Worm (Caenorhabditis elegans) whole organism, young adult: ENCODE data around the gene pps-1.

Experiments used
- B0261.1 ChIP-seq: sonication (generic microtip); optimal IDR thresholded peaks from 2 replicates; lab custom pipeline; 2016; ENCODE audit warnings: mild to moderate bottlenecking, missing genetic modification characterization, moderate library complexity, missing compliant biosample characterization
- C06A6.2 ChIP-seq: fragments of 200-800 bp; sonication (Bioruptor generic); conservative IDR thresholded peaks from 2 replicates; pipeline ENCODE4 v1.3.6; 2022; ENCODE audit warnings: missing genetic modification characterization, missing compliant biosample characterization
- F23B12.7 ChIP-seq: sonication (generic microtip); optimal IDR thresholded peaks from 2 replicates; lab custom pipeline; 2017; ENCODE audit warnings: missing genetic modification characterization, mild to moderate bottlenecking, missing compliant biosample characterization, antibody characterized with exemption, moderate library complexity; ENCODE audit not compliant: insufficient read depth
- F57A8.1 ChIP-seq: fragments of 200-800 bp; sonication (Bioruptor generic); optimal IDR thresholded peaks from 2 replicates; lab custom pipeline; 2018; ENCODE audit warnings: mild to moderate bottlenecking, missing genetic modification characterization, moderate library complexity, missing compliant biosample characterization
- ZK185.1 ChIP-seq: sonication (generic microtip); optimal IDR thresholded peaks from 2 replicates; lab custom pipeline; 2016; ENCODE audit warnings: mild to moderate bottlenecking, missing genetic modification characterization, missing compliant biosample characterization; ENCODE audit not compliant: poor library complexity, severe bottlenecking
- atf-7 ChIP-seq: sonication (generic microtip); optimal IDR thresholded peaks from 2 replicates; lab custom pipeline; 2017; ENCODE audit warnings: mild to moderate bottlenecking, missing genetic modification characterization, missing compliant biosample characterization
- attf-5 ChIP-seq: fragments of 200-800 bp; sonication (Bioruptor generic); optimal IDR thresholded peaks from 2 replicates; lab custom pipeline; 2018; ENCODE audit warnings: mild to moderate bottlenecking, missing genetic modification characterization, missing compliant biosample characterization
- attf-6 ChIP-seq: fragments of 200-800 bp; sonication (Bioruptor generic); IDR thresholded peaks from 2 replicates; pipeline ENCODE4 v1.3.6; 2022; ENCODE audit warnings: missing genetic modification reagents, missing genetic modification characterization, missing compliant biosample characterization
- ceh-27 ChIP-seq: fragments of 200-800 bp; sonication (Bioruptor generic); optimal IDR thresholded peaks from 2 replicates; lab custom pipeline; 2018; ENCODE audit warnings: mild to moderate bottlenecking, missing genetic modification characterization, moderate library complexity, missing compliant biosample characterization
- chd-7 ChIP-seq: sonication (generic microtip); optimal IDR thresholded peaks from 2 replicates; lab custom pipeline; 2016; ENCODE audit warnings: mild to moderate bottlenecking, missing genetic modification characterization, moderate library complexity, missing compliant biosample characterization
- egrh-3 ChIP-seq: fragments of 200-800 bp; sonication (Bioruptor generic); IDR thresholded peaks from 2 replicates; pipeline ENCODE4 v1.3.6; 2022; ENCODE audit warnings: missing genetic modification reagents, missing genetic modification characterization, missing compliant biosample characterization
- lin-35 ChIP-seq, 3 experiments: fragments of 150-350 bp in 2 of 3; sonication (generic microtip) in 1 of 3; optimal IDR thresholded peaks; 2 replicates each; lab custom pipeline; 2014 to 2018; ENCODE audit warnings: missing biosample characterization in 3 of 3, missing genetic modification characterization in 3 of 3, missing genetic modification reagents in 3 of 3
- lin-54 ChIP-seq: fragments of 200-800 bp; sonication (Bioruptor generic); optimal IDR thresholded peaks from 2 replicates; lab custom pipeline; 2018; ENCODE audit warnings: mild to moderate bottlenecking, missing genetic modification characterization, missing compliant biosample characterization
- lsl-1 ChIP-seq: fragments of 200-800 bp; sonication (Bioruptor generic); optimal IDR thresholded peaks from 2 replicates; lab custom pipeline; 2018; ENCODE audit warnings: mild to moderate bottlenecking, missing genetic modification characterization, moderate library complexity, missing compliant biosample characterization
- madf-10 ChIP-seq: sonication (generic microtip); optimal IDR thresholded peaks from 2 replicates; lab custom pipeline; 2016; ENCODE audit warnings: mild to moderate bottlenecking, missing genetic modification characterization, missing compliant biosample characterization
- madf-3 ChIP-seq: fragments of 200-800 bp; sonication (Bioruptor generic); IDR thresholded peaks from 2 replicates; pipeline ENCODE4 v1.3.6; 2022; ENCODE audit warnings: missing genetic modification reagents, missing genetic modification characterization, missing compliant biosample characterization
- mcd-1 ChIP-seq: fragments of 200-800 bp; sonication (Bioruptor generic); IDR thresholded peaks from 2 replicates; pipeline ENCODE4 v1.3.6; 2022; ENCODE audit warnings: missing genetic modification reagents, missing genetic modification characterization, missing compliant biosample characterization
- mel-28 ChIP-seq: sonication (generic microtip); optimal IDR thresholded peaks from 2 replicates; lab custom pipeline; 2016; ENCODE audit warnings: borderline replicate concordance, mild to moderate bottlenecking, missing genetic modification characterization, missing compliant biosample characterization
- mxl-1 ChIP-seq: sonication (generic microtip); optimal IDR thresholded peaks from 2 replicates; lab custom pipeline; 2016; ENCODE audit warnings: missing genetic modification characterization, missing compliant biosample characterization
- nhr-179 ChIP-seq: sonication (generic microtip); optimal IDR thresholded peaks from 2 replicates; lab custom pipeline; 2016; ENCODE audit warnings: mild to moderate bottlenecking, missing genetic modification characterization, missing compliant biosample characterization
- rcor-1 ChIP-seq: fragments of 200-800 bp; sonication (Bioruptor generic); IDR thresholded peaks from 2 replicates; pipeline ENCODE4 v1.3.6; 2022; ENCODE audit warnings: missing genetic modification reagents, missing genetic modification characterization, missing compliant biosample characterization
- rpc-1 ChIP-seq, 2 experiments: fragments of 150-350 bp in 1 of 2; sonication (generic microtip) in 1 of 2; optimal IDR thresholded peaks; 2 replicates each; lab custom pipeline; 2014 to 2018; ENCODE audit warnings: missing biosample characterization in 1 of 2, missing genetic modification characterization in 1 of 2, missing genetic modification reagents in 1 of 2, missing genotype in 1 of 2
- snpc-1.1 ChIP-seq: sonication (generic microtip); optimal IDR thresholded peaks from 2 replicates; lab custom pipeline; 2017; ENCODE audit warnings: missing genetic modification characterization, mild to moderate bottlenecking, missing compliant biosample characterization, antibody characterized with exemption, moderate library complexity, missing genotype, missing genetic modification reagents; ENCODE audit not compliant: insufficient read depth
- sptf-2 ChIP-seq: fragments of 200-800 bp; sonication (Bioruptor generic); optimal IDR thresholded peaks from 2 replicates; lab custom pipeline; 2018; ENCODE audit warnings: mild to moderate bottlenecking, missing genetic modification characterization, missing compliant biosample characterization
- unc-130 ChIP-seq: sonication (generic microtip); optimal IDR thresholded peaks from 2 replicates; lab custom pipeline; 2016; ENCODE audit warnings: missing genetic modification reagents, missing genetic modification characterization, missing compliant biosample characterization
- ztf-3 ChIP-seq: fragments of 200-800 bp; sonication (Bioruptor generic); optimal IDR thresholded peaks from 2 replicates; lab custom pipeline; 2018; ENCODE audit warnings: mild to moderate bottlenecking, missing genetic modification characterization, missing compliant biosample characterization

pps-1 gene

ce11 chrIV:10194345-10194744 is 32.5 kb downstream of the pps-1 start, which contains the start of gene ptrg-1:
Gene ptrg-1 (minus strand): TSS chrIV:10194445.
- TF ChIP-seq lsl-1 (no peak), B0261.1 (tag; lab: Kevin White, UChicago) (no peak), F57A8.1 (no peak), attf-6 (GFP tag; lab: Robert Waterston, UW) (no peak), sptf-2 (no peak), snpc-1.1 (tag; lab: Kevin White, UChicago) (no peak), lin-54 (GFP tag; lab: Kevin White, UChicago) (no peak), mel-28 (tag; lab: Kevin White, UChicago) (no peak), mcd-1 (GFP tag; lab: Robert Waterston, UW) (no peak), chd-7 (tag; lab: Kevin White, UChicago) (no peak), madf-3 (no peak)

- TF ChIP-seq ZK185.1, result no peak
- TF ChIP-seq ceh-27 (GFP tag; lab: Kevin White, UChicago), result peak; percentile 16
- TF ChIP-seq mcd-1 (GFP tag; lab: Robert Waterston, UW), result peak; percentile 42; the same call in 1 of the 2 replicates
- TF ChIP-seq mxl-1 (tag; lab: Kevin White, UChicago), result no peak
- no peak for TF ChIP-seq madf-10
- peak; percentile 41 for TF ChIP-seq attf-5
- no peak for TF ChIP-seq ztf-3
- peak; percentile 18 for TF ChIP-seq unc-130 (GFP tag; lab: Kevin White, UChicago)
- TF ChIP-seq lsl-1, result peak; percentile 59
- TF ChIP-seq, all 124 proteins: peak for 5
Observed at ce11 chrIV:10197317-10197867, 35.6 kb downstream of the pps-1 start, which contains the start of gene gon-4. Gene gon-4 (plus strand): TSS chrIV:10197817.

DNA sequence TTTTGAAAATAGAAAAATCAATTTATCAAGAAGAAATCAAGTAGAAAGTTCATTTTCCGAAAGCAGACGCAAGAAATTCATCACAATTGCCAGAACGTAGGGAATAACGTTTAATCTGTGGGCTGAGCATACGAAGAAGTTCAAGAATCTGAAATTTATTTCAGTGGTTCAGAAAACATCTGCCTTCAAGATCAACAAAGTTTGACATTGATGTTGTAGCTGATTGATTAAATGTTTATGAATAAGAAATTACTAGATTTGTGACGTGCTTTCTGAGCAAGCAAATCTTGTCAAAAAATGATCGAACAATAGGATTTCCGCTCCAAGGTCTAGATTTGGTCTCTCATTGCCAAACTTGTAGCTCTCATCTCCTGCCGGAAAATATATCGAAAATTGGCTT is 44.4 kb downstream of the pps-1 start, which contains the start of gene K04D7.6:
Gene K04D7.6 (minus strand): TSS at position 101 of the 400 bp plus-strand sequence.
- TF ChIP-seq rpc-1 (optimal IDR thresholded peaks at IDR 0.05; lab: Kevin White, UChicago) (no peak), rpc-1 (tag; optimal IDR thresholded peaks at IDR 0.05; lab: Kevin White, UChicago) (no peak), F23B12.7 (tag; lab: Kevin White, UChicago) (no peak), ztf-3 (no peak), rcor-1 (GFP tag; lab: Robert Waterston, UW) (no peak), egrh-3 (GFP tag; lab: Robert Waterston, UW) (no peak), nhr-179 (tag; lab: Kevin White, UChicago) (no peak), lin-35 (GFP tag; optimal IDR thresholded peaks at IDR 0.05; lab: Kevin White, UChicago) (no peak), atf-7 (tag; lab: Kevin White, UChicago) (no peak), C06A6.2 (GFP tag; lab: Robert Waterston, UW) (no peak)
